Worm (Caenorhabditis elegans) whole organism, L3 larva: ENCODE measurements around the gene R02D5.7.
A peak's percentile ranks its signal among the peaks of the same experiment; 100 is the strongest.

Source experiments
- R02D3.7 ChIP-seq: fragments of 150-350 bp; optimal IDR thresholded peaks from 2 replicates; lab custom pipeline; 2014; ENCODE audit warnings: missing biosample characterization, missing genetic modification characterization
- ZK546.5 ChIP-seq: sonication (generic microtip); optimal IDR thresholded peaks from 2 replicates; lab custom pipeline; 2017; ENCODE audit warnings: missing biosample characterization, missing genetic modification characterization
- aly-2 ChIP-seq: fragments of 150-350 bp; optimal IDR thresholded peaks from 2 replicates; lab custom pipeline; 2014; ENCODE audit warnings: missing biosample characterization, missing genetic modification characterization
- ama-1 ChIP-seq: fragments of 150-350 bp; optimal IDR thresholded peaks from 2 replicates; lab custom pipeline; 2018
- ceh-28 ChIP-seq: fragments of 150-350 bp; optimal IDR thresholded peaks from 2 replicates; lab custom pipeline; 2014; ENCODE audit warnings: missing biosample characterization, missing genetic modification reagents, missing genetic modification characterization
- ceh-82 ChIP-seq: fragments of 150-350 bp; optimal IDR thresholded peaks from 2 replicates; lab custom pipeline; 2014; ENCODE audit warnings: missing biosample characterization, missing genetic modification characterization
- ceh-9 ChIP-seq: sonication (generic microtip); optimal IDR thresholded peaks from 2 replicates; lab custom pipeline; 2018; ENCODE audit warnings: missing biosample characterization, missing genetic modification characterization
- daf-12 ChIP-seq: fragments of 150-350 bp; optimal IDR thresholded peaks from 2 replicates; lab custom pipeline; 2014; ENCODE audit warnings: missing biosample characterization, missing genetic modification reagents, missing genetic modification characterization
- egl-27 ChIP-seq: sonication (generic microtip); optimal IDR thresholded peaks from 4 replicates; lab custom pipeline; 2017; ENCODE audit warnings: missing biosample characterization, missing genetic modification reagents, missing genetic modification characterization
- elt-1 ChIP-seq: fragments of 150-350 bp; optimal IDR thresholded peaks from 2 replicates; lab custom pipeline; 2014; ENCODE audit warnings: missing biosample characterization, missing genetic modification characterization
- elt-2 ChIP-seq: sonication (generic microtip); optimal IDR thresholded peaks from 2 replicates; lab custom pipeline; 2016; ENCODE audit warnings: missing genetic modification reagents, mild to moderate bottlenecking, missing genetic modification characterization, missing compliant biosample characterization
- elt-3 ChIP-seq, 3 experiments: fragments of 150-350 bp in 1 of 3; sonication (generic microtip) in 2 of 3; optimal IDR thresholded peaks; 2 replicates in 2 of 3; 4 replicates in 1 of 3; lab custom pipeline; 2014 to 2017; ENCODE audit warnings: missing biosample characterization in 3 of 3, missing genetic modification characterization in 3 of 3
- fos-1 ChIP-seq: fragments of 150-350 bp; optimal IDR thresholded peaks from 2 replicates; lab custom pipeline; 2014; ENCODE audit warnings: missing biosample characterization, missing genetic modification characterization
- hmg-11 ChIP-seq: sonication (generic microtip); optimal IDR thresholded peaks from 2 replicates; lab custom pipeline; 2016; ENCODE audit warnings: missing genetic modification characterization, missing compliant biosample characterization
- jun-1 ChIP-seq: fragments of 150-350 bp; optimal IDR thresholded peaks from 2 replicates; lab custom pipeline; 2014; ENCODE audit warnings: missing biosample characterization, missing genetic modification reagents, missing genetic modification characterization
- lin-15B ChIP-seq: fragments of 150-350 bp; optimal IDR thresholded peaks from 2 replicates; lab custom pipeline; 2014; ENCODE audit warnings: missing biosample characterization, missing genetic modification characterization
- lin-39 ChIP-seq: fragments of 150-350 bp; optimal IDR thresholded peaks from 2 replicates; lab custom pipeline; 2018; ENCODE audit warnings: missing biosample characterization, missing genetic modification reagents, missing genetic modification characterization
- lsy-12 ChIP-seq: sonication (generic microtip); optimal IDR thresholded peaks from 2 replicates; lab custom pipeline; 2016; ENCODE audit warnings: mild to moderate bottlenecking, missing genetic modification characterization, missing compliant biosample characterization
- mml-1 ChIP-seq: fragments of 150-350 bp; sonication (generic microtip); optimal IDR thresholded peaks from 3 replicates; lab custom pipeline; 2014; ENCODE audit warnings: missing biosample characterization, missing genetic modification characterization
- nfya-1 ChIP-seq: sonication (generic microtip); optimal IDR thresholded peaks from 2 replicates; lab custom pipeline; 2017; ENCODE audit warnings: missing genetic modification characterization, mild to moderate bottlenecking, missing compliant biosample characterization, antibody characterized with exemption, moderate library complexity; ENCODE audit not compliant: insufficient read depth
- nhr-11 ChIP-seq: fragments of 150-350 bp; optimal IDR thresholded peaks from 2 replicates; lab custom pipeline; 2014; ENCODE audit warnings: missing biosample characterization, missing genetic modification characterization
- nhr-23 ChIP-seq: fragments of 150-350 bp; optimal IDR thresholded peaks from 2 replicates; lab custom pipeline; 2014; ENCODE audit warnings: missing biosample characterization, missing genetic modification reagents, missing genetic modification characterization
- nhr-237 ChIP-seq: fragments of 150-350 bp; optimal IDR thresholded peaks from 2 replicates; lab custom pipeline; 2014; ENCODE audit warnings: missing biosample characterization, missing genetic modification characterization
- nhr-25 ChIP-seq: sonication (generic microtip); optimal IDR thresholded peaks from 2 replicates; lab custom pipeline; 2017; ENCODE audit warnings: missing biosample characterization, missing genetic modification characterization
- nhr-28 ChIP-seq: fragments of 150-350 bp; optimal IDR thresholded peaks from 2 replicates; lab custom pipeline; 2014; ENCODE audit warnings: missing biosample characterization, missing genetic modification characterization
- nhr-43 ChIP-seq: sonication (generic microtip); optimal IDR thresholded peaks from 2 replicates; lab custom pipeline; 2016; ENCODE audit warnings: mild to moderate bottlenecking, missing genetic modification characterization, missing compliant biosample characterization; ENCODE audit not compliant: poor library complexity, severe bottlenecking
- nhr-67 ChIP-seq: fragments of 150-350 bp; optimal IDR thresholded peaks from 2 replicates; lab custom pipeline; 2014; ENCODE audit warnings: missing biosample characterization, missing genetic modification characterization
- nhr-76 ChIP-seq: fragments of 150-350 bp; sonication (generic microtip); optimal IDR thresholded peaks from 5 replicates; lab custom pipeline; 2014; ENCODE audit warnings: missing biosample characterization, missing genetic modification characterization
- nhr-77 ChIP-seq: fragments of 150-350 bp; optimal IDR thresholded peaks from 2 replicates; lab custom pipeline; 2014; ENCODE audit warnings: missing biosample characterization, missing genetic modification characterization
- pha-4 ChIP-seq: fragments of 150-350 bp; optimal IDR thresholded peaks from 2 replicates; lab custom pipeline; 2014; ENCODE audit warnings: missing biosample characterization, missing genetic modification reagents, missing genetic modification characterization
- sea-2 ChIP-seq: fragments of 150-350 bp; sonication (generic microtip); optimal IDR thresholded peaks from 4 replicates; lab custom pipeline; 2014; ENCODE audit warnings: missing biosample characterization, missing genetic modification reagents, missing genetic modification characterization
- snpc-4 ChIP-seq: fragments of 150-350 bp; optimal IDR thresholded peaks from 2 replicates; lab custom pipeline; 2014; ENCODE audit warnings: missing biosample characterization, missing genetic modification characterization
- tbx-2 ChIP-seq: sonication (generic microtip); optimal IDR thresholded peaks from 2 replicates; lab custom pipeline; 2016; ENCODE audit warnings: mild to moderate bottlenecking, missing genetic modification characterization, missing compliant biosample characterization
- zag-1 ChIP-seq: fragments of 150-350 bp; optimal IDR thresholded peaks from 2 replicates; lab custom pipeline; 2014; ENCODE audit warnings: missing biosample characterization, missing genetic modification characterization
- ztf-4 ChIP-seq: fragments of 150-350 bp; optimal IDR thresholded peaks from 2 replicates; lab custom pipeline; 2014; ENCODE audit warnings: missing biosample characterization, missing genetic modification characterization

R02D5.7 gene

ce11 chrV:14481401-14481800, at the start of gene R02D5.7:
TSS of gene R02D5.7 (minus strand) at chrV:14481501.
- TF ChIP-seq elt-2 (tag; lab: Kevin White, UChicago) (peak; percentile 8), R02D3.7 (tag; lab: Kevin White, UChicago) (no peak)

DNA sequence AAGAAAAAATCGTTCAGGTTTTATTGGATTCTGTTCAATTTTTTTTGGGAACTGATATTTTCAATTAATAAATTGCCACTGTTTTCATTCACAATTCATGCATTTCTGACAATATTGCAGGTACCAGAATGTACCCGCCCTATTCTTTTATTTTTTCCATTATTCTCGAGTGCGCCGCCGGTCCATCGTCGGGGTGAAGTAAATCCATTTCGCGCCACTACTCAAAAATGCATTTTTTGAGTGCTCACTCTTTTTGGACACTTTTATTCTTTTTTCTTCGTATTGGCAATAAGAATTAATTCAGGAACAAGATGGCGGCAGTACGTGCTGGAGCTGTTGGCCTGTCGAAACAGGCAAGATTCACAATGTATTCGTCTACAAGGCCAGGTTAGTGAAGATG, 49.5 kb upstream of the R02D5.7 start, which contains the start of gene kcnl-4:
kcnl-4 (plus strand) TSS at position 301 of the 400 bp plus-strand sequence.
- TF ChIP-seq nhr-77 (tag; lab: Kevin White, UChicago): no peak
- TF ChIP-seq elt-2 (tag; lab: Kevin White, UChicago): no peak
- TF ChIP-seq ama-1 (lab: Kevin White, UChicago): no peak
- no peak for TF ChIP-seq daf-12
- no peak for TF ChIP-seq nhr-76 (tag; lab: Kevin White, UChicago)
- TF ChIP-seq ceh-9 (tag; lab: Kevin White, UChicago): no peak
- no peak for TF ChIP-seq R02D3.7 (tag; lab: Kevin White, UChicago)
- TF ChIP-seq nhr-67 (tag; lab: Kevin White, UChicago): no peak
- TF ChIP-seq hmg-11 (tag; lab: Kevin White, UChicago): no peak
- TF ChIP-seq nhr-28 (tag; lab: Kevin White, UChicago): no peak
- TF ChIP-seq nhr-23 (tag; lab: Kevin White, UChicago): no peak
- no peak for TF ChIP-seq tbx-2
- TF ChIP-seq ceh-28: no peak
- TF ChIP-seq nhr-43 (tag; lab: Kevin White, UChicago): no peak
- no peak for TF ChIP-seq elt-1

DNA sequence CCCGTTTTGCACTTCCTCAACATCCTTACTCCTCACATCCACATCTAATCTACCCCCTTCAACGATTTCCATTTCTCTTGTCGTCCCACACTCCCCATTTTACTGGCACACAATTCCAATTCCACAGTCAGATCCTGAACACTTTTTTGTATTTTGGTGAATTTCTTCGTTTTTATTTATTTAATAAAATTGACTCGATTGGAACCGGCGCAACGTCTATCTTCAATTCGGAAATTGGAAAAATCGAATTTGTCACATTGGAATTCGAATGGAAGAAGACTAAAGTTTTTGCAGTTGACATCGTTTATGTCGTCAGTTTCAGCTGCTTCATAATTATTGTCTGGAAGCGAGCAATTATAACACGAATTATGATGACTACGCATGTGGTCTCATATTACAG, 45.9 kb upstream of the R02D5.7 start:
- TF ChIP-seq R02D3.7 (tag; lab: Kevin White, UChicago) (no peak), fos-1 (tag; lab: Kevin White, UChicago) (no peak), nhr-23 (tag; lab: Kevin White, UChicago) (no peak), ztf-4 (tag; lab: Kevin White, UChicago) (no peak), jun-1 (tag; lab: Kevin White, UChicago) (no peak), aly-2 (no peak), nfya-1 (no peak)

ce11 chrV:14525089-14525488, 43.8 kb upstream of the R02D5.7 start, which contains the start of gene hda-1:
TSS of gene hda-1 (plus strand) at chrV:14525389.
- no peak for TF ChIP-seq nhr-43 (tag; lab: Kevin White, UChicago)
- no peak for TF ChIP-seq elt-3 (tag; optimal IDR thresholded peaks at IDR 0.05; lab: Kevin White, UChicago)
- no peak for TF ChIP-seq nhr-28 (tag; lab: Kevin White, UChicago)
- TF ChIP-seq ZK546.5 (tag; lab: Kevin White, UChicago): no peak
- no peak for TF ChIP-seq nhr-11 (tag; lab: Kevin White, UChicago)
- TF ChIP-seq hmg-11 (tag; lab: Kevin White, UChicago): no peak
- no peak for TF ChIP-seq sea-2 (GFP tag; lab: Kevin White, UChicago)
- TF ChIP-seq lin-39: no peak
- no peak for TF ChIP-seq lsy-12
- TF ChIP-seq snpc-4: no peak
- no peak for TF ChIP-seq tbx-2
- TF ChIP-seq pha-4 (tag; lab: Kevin White, UChicago): no peak
- no peak for TF ChIP-seq nhr-25 (tag; lab: Kevin White, UChicago)
- TF ChIP-seq nhr-77 (tag; lab: Kevin White, UChicago): no peak

DNA sequence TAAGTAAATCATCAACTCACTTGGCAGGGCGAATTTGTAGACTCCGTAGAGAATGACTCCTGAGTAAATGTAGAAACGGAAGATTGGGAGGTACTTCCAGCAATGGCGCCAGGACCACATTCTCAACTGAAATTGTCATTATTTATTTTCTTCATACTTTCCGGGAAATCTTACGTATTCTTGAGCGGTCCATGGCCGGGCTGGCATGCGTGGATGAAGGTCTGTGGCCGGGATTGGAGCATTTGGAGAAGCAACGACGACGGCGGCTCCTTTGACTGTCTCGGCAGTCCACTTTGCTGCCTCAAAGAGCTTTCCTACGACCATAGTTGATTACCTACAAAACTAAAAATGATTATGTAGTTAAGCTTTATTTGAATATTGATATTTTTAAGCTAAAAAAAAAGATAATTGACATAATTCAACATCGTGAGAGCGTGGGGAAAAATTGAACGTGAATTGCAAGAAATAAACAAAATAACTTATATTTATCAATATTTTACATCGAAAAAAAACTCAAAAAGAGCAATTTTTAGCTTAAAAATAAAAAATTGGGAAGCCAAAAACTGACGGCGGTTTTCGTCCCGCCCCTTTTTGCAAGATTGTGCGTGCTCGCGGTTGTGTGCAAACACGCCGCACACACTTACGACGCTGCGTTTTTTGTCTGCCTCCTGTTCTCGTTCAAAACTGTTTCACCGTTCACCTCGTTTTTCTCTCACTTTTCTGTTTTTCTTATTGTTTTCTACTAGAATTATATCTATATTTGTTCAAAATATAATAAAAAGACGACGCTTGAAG, 42.7 kb upstream of the R02D5.7 start, which contains the start of gene ril-1:
ril-1 (minus strand) TSS at position 342 of the 795 bp plus-strand sequence.
- TF ChIP-seq elt-2 (tag; lab: Kevin White, UChicago) (peak; percentile 48), lsy-12 (no peak), nhr-237 (tag; lab: Kevin White, UChicago) (no peak), nhr-25 (tag; lab: Kevin White, UChicago) (peak; percentile 29), nhr-23 (tag; lab: Kevin White, UChicago) (peak; percentile 7), nhr-76 (tag; lab: Kevin White, UChicago) (no peak), nhr-43 (tag; lab: Kevin White, UChicago) (no peak), aly-2 (no peak), egl-27 (no peak), pha-4 (tag; lab: Kevin White, UChicago) (no peak), hmg-11 (tag; lab: Kevin White, UChicago) (peak; percentile 49), zag-1 (tag; lab: Kevin White, UChicago) (no peak), lin-15B (tag; lab: Kevin White, UChicago) (peak; percentile 54), mml-1 (no peak), jun-1 (tag; lab: Kevin White, UChicago) (no peak), ceh-9 (tag; lab: Kevin White, UChicago) (no peak), nfya-1 (peak; percentile 64), ceh-82 (tag; lab: Kevin White, UChicago) (no peak), tbx-2 (no peak), fos-1 (tag; lab: Kevin White, UChicago) (no peak)
- TF ChIP-seq, all 47 proteins: peak for 6
